Fruit fly (Drosophila melanogaster) whole organism, embryonic: ENCODE measurements around the gene CG18858.

Experiments used
- ATbp ChIP-seq: fragments of 200-800 bp; sonication (Bioruptor generic); optimal IDR thresholded peaks from 2 replicates; lab custom pipeline; 2017; ENCODE audit warnings: missing biosample characterization, mild to moderate bottlenecking, missing genetic modification characterization, missing genetic modification reagents
- B-H1 ChIP-seq: fragments of 200-800 bp; sonication (Bioruptor generic); IDR thresholded peaks from 3 replicates; pipeline ENCODE4 v1.3.6; 2022; ENCODE audit warnings: missing biosample characterization, missing genetic modification characterization
- Bdp1 ChIP-seq: fragments of 200-800 bp; sonication (Bioruptor generic); optimal IDR thresholded peaks from 3 replicates; lab custom pipeline; 2016; ENCODE audit warnings: missing biosample characterization, missing genetic modification characterization
- Bteb2 ChIP-seq: fragments of 200-800 bp; sonication (Bioruptor generic); optimal IDR thresholded peaks from 2 replicates; lab custom pipeline; 2016; ENCODE audit warnings: missing biosample characterization, missing genetic modification characterization
- CG10321 ChIP-seq: fragments of 200-800 bp; sonication (Bioruptor generic); IDR thresholded peaks from 2 replicates; pipeline ENCODE4 v1.3.6; 2022; ENCODE audit warnings: missing biosample characterization, missing genetic modification characterization
- CG10979 ChIP-seq: fragments of 200-800 bp; sonication (Bioruptor generic); optimal IDR thresholded peaks from 2 replicates; lab custom pipeline; 2018; ENCODE audit warnings: missing biosample characterization, mild to moderate bottlenecking, missing genetic modification characterization, moderate library complexity
- CG11093 ChIP-seq: fragments of 200-800 bp; sonication (Bioruptor generic); IDR thresholded peaks from 3 replicates; pipeline ENCODE4 v1.3.6; 2022; ENCODE audit warnings: missing biosample characterization, missing genetic modification characterization
- CG11696 ChIP-seq: fragments of 200-800 bp; sonication (Bioruptor generic); IDR thresholded peaks from 2 replicates; pipeline ENCODE4 v1.3.6; 2022; ENCODE audit warnings: missing biosample characterization, missing genetic modification characterization
- CG15011 ChIP-seq: fragments of 200-800 bp; sonication (Bioruptor generic); optimal IDR thresholded peaks from 3 replicates; lab custom pipeline; 2018; ENCODE audit warnings: missing biosample characterization, mild to moderate bottlenecking, missing genetic modification characterization
- CG15479 ChIP-seq: fragments of 200-800 bp; sonication (Bioruptor generic); optimal IDR thresholded peaks from 3 replicates; lab custom pipeline; 2019; ENCODE audit warnings: missing biosample characterization, mild to moderate bottlenecking, missing genetic modification characterization, moderate library complexity
- CG15601 ChIP-seq: fragments of 200-800 bp; sonication (Bioruptor generic); optimal IDR thresholded peaks from 3 replicates; lab custom pipeline; 2019; ENCODE audit warnings: missing biosample characterization, mild to moderate bottlenecking, missing genetic modification characterization, moderate library complexity
- CG1603 ChIP-seq: fragments of 200-800 bp; sonication (Bioruptor generic); optimal IDR thresholded peaks from 2 replicates; lab custom pipeline; 2019; ENCODE audit warnings: missing biosample characterization, mild to moderate bottlenecking, missing genetic modification characterization, moderate library complexity
- CG17328 ChIP-seq: fragments of 200-800 bp; sonication (Bioruptor generic); IDR thresholded peaks from 2 replicates; pipeline ENCODE4 v1.3.6; 2022; ENCODE audit warnings: missing biosample characterization, missing genetic modification characterization
- CG17385 ChIP-seq: fragments of 200-800 bp; sonication (Bioruptor generic); optimal IDR thresholded peaks from 3 replicates; lab custom pipeline; 2018; ENCODE audit warnings: missing biosample characterization, mild to moderate bottlenecking, missing genetic modification characterization
- CG30020 ChIP-seq: fragments of 200-800 bp; optimal IDR thresholded peaks from 2 replicates; lab custom pipeline; 2019; ENCODE audit warnings: missing biosample characterization, mild to moderate bottlenecking, missing genetic modification characterization, moderate library complexity
- CG32532 ChIP-seq: fragments of 200-800 bp; sonication (Bioruptor generic); IDR thresholded peaks from 2 replicates; pipeline ENCODE4 v1.3.6; 2022; ENCODE audit warnings: missing biosample characterization, missing genetic modification characterization
- CG34376 ChIP-seq: fragments of 200-800 bp; sonication (Bioruptor generic); optimal IDR thresholded peaks from 2 replicates; lab custom pipeline; 2018; ENCODE audit warnings: missing biosample characterization, mild to moderate bottlenecking, missing genetic modification characterization
- CG4282 ChIP-seq: fragments of 200-800 bp; sonication (Bioruptor generic); optimal IDR thresholded peaks from 2 replicates; lab custom pipeline; 2016; ENCODE audit warnings: missing biosample characterization, missing genetic modification characterization
- CG5245 ChIP-seq: fragments of 200-800 bp; sonication (Bioruptor generic); optimal IDR thresholded peaks from 3 replicates; lab custom pipeline; 2016; ENCODE audit warnings: missing biosample characterization, missing genetic modification characterization
- CG7357 ChIP-seq: fragments of 200-800 bp; sonication (Bioruptor generic); IDR thresholded peaks from 3 replicates; pipeline ENCODE4 v1.3.6; 2022; ENCODE audit warnings: missing biosample characterization, missing genetic modification characterization
- CG7928 ChIP-seq: fragments of 200-800 bp; sonication (Bioruptor generic); optimal IDR thresholded peaks from 2 replicates; lab custom pipeline; 2017; ENCODE audit warnings: missing biosample characterization, mild to moderate bottlenecking, missing genetic modification characterization
- CG9797 ChIP-seq: fragments of 200-800 bp; sonication (Bioruptor generic); optimal IDR thresholded peaks from 3 replicates; lab custom pipeline; 2018; ENCODE audit warnings: missing biosample characterization, mild to moderate bottlenecking, missing genetic modification characterization
- Dip2 ChIP-seq: fragments of 200-800 bp; sonication (Bioruptor generic); IDR thresholded peaks from 2 replicates; pipeline ENCODE4 v1.3.6; 2022; ENCODE audit warnings: missing biosample characterization, missing genetic modification characterization
- Dip3 ChIP-seq: fragments of 200-800 bp; sonication (Bioruptor generic); optimal IDR thresholded peaks from 3 replicates; lab custom pipeline; 2016; ENCODE audit warnings: missing biosample characterization, missing genetic modification characterization
- Dll ChIP-seq: fragments of 200-800 bp; sonication (Bioruptor generic); IDR thresholded peaks from 4 replicates; pipeline ENCODE4 v1.3.6; 2022; ENCODE audit warnings: missing biosample characterization, missing genetic modification characterization; ENCODE audit not compliant: partially characterized antibody
- Fer3 ChIP-seq: fragments of 200-800 bp; sonication (Bioruptor generic); optimal IDR thresholded peaks from 2 replicates; lab custom pipeline; 2018; ENCODE audit warnings: missing biosample characterization, mild to moderate bottlenecking, missing genetic modification characterization, moderate library complexity
- Gug ChIP-seq: fragments of 200-800 bp; sonication (Bioruptor generic); IDR thresholded peaks from 4 replicates; pipeline ENCODE4 v1.3.6; 2022; ENCODE audit warnings: missing biosample characterization, missing genetic modification characterization
- HLH3B ChIP-seq: fragments of 200-800 bp; sonication (Bioruptor generic); IDR thresholded peaks from 2 replicates; pipeline ENCODE4 v1.3.6; 2022; ENCODE audit warnings: missing biosample characterization, missing genetic modification characterization
- HLHmδ ChIP-seq: fragments of 200-800 bp; sonication (Bioruptor generic); optimal IDR thresholded peaks from 2 replicates; lab custom pipeline; 2018; ENCODE audit warnings: missing biosample characterization, mild to moderate bottlenecking, missing genetic modification characterization, moderate library complexity
- Hey ChIP-seq: fragments of 200-800 bp; sonication (Bioruptor generic); optimal IDR thresholded peaks from 3 replicates; lab custom pipeline; 2018; ENCODE audit warnings: missing biosample characterization, mild to moderate bottlenecking, missing genetic modification characterization
- HmgZ ChIP-seq: fragments of 200-800 bp; sonication (Bioruptor generic); optimal IDR thresholded peaks from 2 replicates; lab custom pipeline; 2018; ENCODE audit warnings: missing biosample characterization, mild to moderate bottlenecking, missing genetic modification characterization
- Hr51 ChIP-seq, 2 experiments: fragments of 200-800 bp; sonication (Bioruptor generic); optimal IDR thresholded peaks; 2 replicates in 1 of 2; 3 replicates in 1 of 2; lab custom pipeline; 2016 to 2018; ENCODE audit warnings: missing biosample characterization in 2 of 2, missing genetic modification characterization in 2 of 2, mild to moderate bottlenecking in 1 of 2, moderate library complexity in 1 of 2
- MTF-1 ChIP-seq: fragments of 200-800 bp; sonication (Bioruptor generic); optimal IDR thresholded peaks from 2 replicates; lab custom pipeline; 2018; ENCODE audit warnings: missing biosample characterization, mild to moderate bottlenecking, missing genetic modification characterization, borderline replicate concordance
- Med ChIP-seq: fragments of 200-800 bp; sonication (Bioruptor generic); peaks from one replicate; lab custom pipeline; 2016; ENCODE audit warnings: missing biosample characterization, missing genetic modification characterization, mild to moderate bottlenecking, inconsistent platforms, moderate library complexity
- Optix ChIP-seq: fragments of 200-800 bp; sonication (Bioruptor generic); IDR thresholded peaks from 3 replicates; pipeline ENCODE4 v1.3.6; 2022; ENCODE audit warnings: missing biosample characterization, missing genetic modification characterization
- Tbp ChIP-seq: fragments of >200 bp; optimal IDR thresholded peaks from 2 replicates; lab custom pipeline; 2018; ENCODE audit warnings: missing biosample characterization, missing genetic modification characterization
- ase ChIP-seq: fragments of 200-800 bp; sonication (Bioruptor generic); IDR thresholded peaks from 3 replicates; pipeline ENCODE4 v1.3.6; 2022; ENCODE audit warnings: missing biosample characterization, missing genetic modification characterization
- cas ChIP-seq: fragments of 200-800 bp; sonication (Bioruptor generic); IDR thresholded peaks from 2 replicates; pipeline ENCODE4 v1.3.6; 2022; ENCODE audit warnings: missing biosample characterization, missing genetic modification characterization
- cwo ChIP-seq: fragments of 200-800 bp; sonication (Bioruptor generic); optimal IDR thresholded peaks from 3 replicates; lab custom pipeline; 2017; ENCODE audit warnings: missing biosample characterization, missing genetic modification characterization, mild to moderate bottlenecking, moderate library complexity, missing genetic modification reagents
- dati ChIP-seq: fragments of 200-800 bp; sonication (Bioruptor generic); IDR thresholded peaks from 2 replicates; pipeline ENCODE4 v1.3.6; 2022; ENCODE audit warnings: missing biosample characterization, missing genetic modification characterization
- dysf ChIP-seq: fragments of 200-800 bp; sonication (Bioruptor generic); IDR thresholded peaks from 3 replicates; pipeline ENCODE4 v1.3.6; 2022; ENCODE audit warnings: missing biosample characterization, missing genetic modification characterization
- gsb-n ChIP-seq: fragments of 200-800 bp; sonication (Bioruptor generic); optimal IDR thresholded peaks from 3 replicates; lab custom pipeline; 2018; ENCODE audit warnings: missing biosample characterization, mild to moderate bottlenecking, missing genetic modification characterization
- ind ChIP-seq: fragments of 200-800 bp; sonication (Bioruptor generic); optimal IDR thresholded peaks from 3 replicates; lab custom pipeline; 2016; ENCODE audit warnings: missing biosample characterization, missing genetic modification characterization
- jing ChIP-seq: fragments of 200-800 bp; sonication (Bioruptor generic); optimal IDR thresholded peaks from 2 replicates; lab custom pipeline; 2018; ENCODE audit warnings: missing biosample characterization, mild to moderate bottlenecking, missing genetic modification characterization
- mld ChIP-seq: fragments of 200-800 bp; sonication (Bioruptor generic); IDR thresholded peaks from 3 replicates; pipeline ENCODE4 v1.3.6; 2022; ENCODE audit warnings: missing biosample characterization, missing genetic modification characterization; ENCODE audit not compliant: partially characterized antibody
- pzg ChIP-seq: fragments of 200-800 bp; sonication (Bioruptor generic); optimal IDR thresholded peaks from 3 replicates; lab custom pipeline; 2018; ENCODE audit warnings: missing biosample characterization, mild to moderate bottlenecking, missing genetic modification characterization, moderate library complexity
- run ChIP-seq: fragments of 200-800 bp; sonication (Bioruptor generic); optimal IDR thresholded peaks from 3 replicates; lab custom pipeline; 2018; ENCODE audit warnings: missing biosample characterization, mild to moderate bottlenecking, missing genetic modification characterization
- shn ChIP-seq: fragments of 200-800 bp; sonication (Bioruptor generic); optimal IDR thresholded peaks from 3 replicates; lab custom pipeline; 2016; ENCODE audit warnings: missing biosample characterization, missing genetic modification characterization
- unpg ChIP-seq: fragments of 200-800 bp; sonication (Bioruptor generic); optimal IDR thresholded peaks from 3 replicates; lab custom pipeline; 2018; ENCODE audit warnings: missing biosample characterization, mild to moderate bottlenecking, missing genetic modification characterization, moderate library complexity
- usp ChIP-seq: fragments of >200 bp; optimal IDR thresholded peaks from 2 replicates; lab custom pipeline; 2017; ENCODE audit warnings: missing biosample characterization, missing genetic modification characterization

CG18858 gene

dm6 chr2L:20494423-20495052 is 35.7 kb upstream of the CG18858 start, which contains the start of gene CG34007 (continued):
- TF ChIP-seq B-H1 (GFP tag; lab: Robert Waterston, UW) = peak; percentile 29; the same call in 1 of the 3 replicates
- peak; percentile 94 for TF ChIP-seq CG10979 (tag; lab: Kevin White, UChicago)
- TF ChIP-seq CG30020 = peak; percentile 83
- peak; percentile 6; the same call in 1 of the 2 replicates for TF ChIP-seq CG32532 (GFP tag; lab: Robert Waterston, UW)
- peak in 1 of 2 experiments; percentile 87 for TF ChIP-seq Hr51 (GFP tag; optimal IDR thresholded peaks at IDR 0.05; lab: Kevin White, UChicago)
- TF ChIP-seq CG17385 (GFP tag; lab: Kevin White, UChicago) = peak; percentile 71
- TF ChIP-seq cwo = peak; percentile 40
- peak; percentile 82 for TF ChIP-seq CG17328 (GFP tag; lab: Robert Waterston, UW)
- TF ChIP-seq ase (GFP tag; lab: Robert Waterston, UW) = peak; percentile 52; the same call in 2 of the 3 replicates
- TF ChIP-seq Bdp1 (GFP tag; lab: Kevin White, UChicago) = no peak
- TF ChIP-seq ATbp (GFP tag; lab: Kevin White, UChicago) = peak; percentile 84
- no peak for TF ChIP-seq CG4282 (GFP tag; lab: Kevin White, UChicago)
- no peak for TF ChIP-seq Dip2
- no peak for TF ChIP-seq Optix (GFP tag; lab: Robert Waterston, UW)
- TF ChIP-seq gsb-n = peak; percentile 96
- no peak for TF ChIP-seq jing (GFP tag; lab: Kevin White, UChicago)
- TF ChIP-seq shn (GFP tag; lab: Kevin White, UChicago) = no peak
- TF ChIP-seq Hey = no peak
- TF ChIP-seq ind (GFP tag; lab: Kevin White, UChicago) = peak; percentile 45
- no peak for TF ChIP-seq cas (GFP tag; lab: Robert Waterston, UW)
- no peak for TF ChIP-seq HmgZ (tag; lab: Kevin White, UChicago)
- peak; percentile 48; the same call in 1 of the 3 replicates for TF ChIP-seq CG11093 (GFP tag; lab: Robert Waterston, UW)
- TF ChIP-seq dati (GFP tag; lab: Robert Waterston, UW) = no peak
- TF ChIP-seq Med (GFP tag; lab: Kevin White, UChicago) = no peak
- TF ChIP-seq CG15601 (tag; lab: Kevin White, UChicago) = peak; percentile 94
- TF ChIP-seq CG7928 (GFP tag; lab: Kevin White, UChicago) = no peak
- peak; percentile 41 for TF ChIP-seq Fer3
- TF ChIP-seq CG9797 (GFP tag; lab: Kevin White, UChicago) = no peak
- no peak for TF ChIP-seq usp (GFP tag; lab: Kevin White, UChicago)
- TF ChIP-seq Gug = peak; percentile 39; the same call in 2 of the 4 replicates
- peak; percentile 79 for TF ChIP-seq HLH3B
- TF ChIP-seq run (tag; lab: Kevin White, UChicago) = peak; percentile 73
- TF ChIP-seq unpg (GFP tag; lab: Kevin White, UChicago) = peak; percentile 90
- TF ChIP-seq Bteb2 (GFP tag; lab: Kevin White, UChicago) = no peak
- no peak for TF ChIP-seq CG11696 (GFP tag; lab: Robert Waterston, UW)
- no peak for TF ChIP-seq CG34376 (GFP tag; lab: Kevin White, UChicago)
- peak; percentile 41 for TF ChIP-seq CG5245 (GFP tag; lab: Kevin White, UChicago)
- peak; percentile 22; the same call in 1 of the 3 replicates for TF ChIP-seq CG7357
- peak; percentile 78 for TF ChIP-seq dysf (GFP tag; lab: Robert Waterston, UW)
- TF ChIP-seq MTF-1 (GFP tag; lab: Kevin White, UChicago) = peak; percentile 39
- TF ChIP-seq CG10321 (GFP tag; lab: Robert Waterston, UW) = no peak
- TF ChIP-seq Tbp (GFP tag; lab: Kevin White, UChicago) = no peak
- TF ChIP-seq CG15011 (GFP tag; lab: Kevin White, UChicago) = no peak
- no peak for TF ChIP-seq Dll
- TF ChIP-seq mld = no peak
- no peak for TF ChIP-seq CG15479 (GFP tag; lab: Kevin White, UChicago)
- TF ChIP-seq Dip3 (GFP tag; lab: Kevin White, UChicago) = no peak
- TF ChIP-seq CG1603 (tag; lab: Kevin White, UChicago) = peak; percentile 34
- TF ChIP-seq pzg (GFP tag; lab: Kevin White, UChicago) = no peak
- no peak for TF ChIP-seq HLHmδ
